Worm (Caenorhabditis elegans): ENCODE measurements around the gene fbxc-30.

ce11 chrII:880666-881226 lies 36.7 kb upstream of the fbxc-30 start:
- TF ChIP-seq elt-2 (tag; optimal IDR thresholded peaks at IDR 0.05): no peak
- no peak for TF ChIP-seq nhr-11 (tag; optimal IDR thresholded peaks at IDR 0.05)
- no peak for TF ChIP-seq odd-2 (tag; optimal IDR thresholded peaks at IDR 0.05)
- TF ChIP-seq lin-11 (tag; optimal IDR thresholded peaks at IDR 0.05): no peak
- no peak for TF ChIP-seq ceh-14 (tag; optimal IDR thresholded peaks at IDR 0.05)

Measured in whole organism, late embryonic.